Worm (Caenorhabditis elegans) whole organism, L3 larva: ENCODE data around the gene cest-31.

Experiments
- R02D3.7 ChIP-seq: fragments of 150-350 bp; optimal IDR thresholded peaks from 2 replicates; lab custom pipeline; 2014; ENCODE audit warnings: missing biosample characterization, missing genetic modification characterization
- ZK546.5 ChIP-seq: sonication (generic microtip); optimal IDR thresholded peaks from 2 replicates; lab custom pipeline; 2017; ENCODE audit warnings: missing biosample characterization, missing genetic modification characterization
- aly-2 ChIP-seq: fragments of 150-350 bp; optimal IDR thresholded peaks from 2 replicates; lab custom pipeline; 2014; ENCODE audit warnings: missing biosample characterization, missing genetic modification characterization
- ama-1 ChIP-seq: fragments of 150-350 bp; optimal IDR thresholded peaks from 2 replicates; lab custom pipeline; 2018
- ceh-16 ChIP-seq: sonication (generic microtip); optimal IDR thresholded peaks from 2 replicates; lab custom pipeline; 2017; ENCODE audit warnings: missing biosample characterization, missing genetic modification characterization
- ceh-82 ChIP-seq: fragments of 150-350 bp; optimal IDR thresholded peaks from 2 replicates; lab custom pipeline; 2014; ENCODE audit warnings: missing biosample characterization, missing genetic modification characterization
- ceh-9 ChIP-seq: sonication (generic microtip); optimal IDR thresholded peaks from 2 replicates; lab custom pipeline; 2018; ENCODE audit warnings: missing biosample characterization, missing genetic modification characterization
- egl-27 ChIP-seq: sonication (generic microtip); optimal IDR thresholded peaks from 4 replicates; lab custom pipeline; 2017; ENCODE audit warnings: missing biosample characterization, missing genetic modification reagents, missing genetic modification characterization
- elt-1 ChIP-seq: fragments of 150-350 bp; optimal IDR thresholded peaks from 2 replicates; lab custom pipeline; 2014; ENCODE audit warnings: missing biosample characterization, missing genetic modification characterization
- elt-2 ChIP-seq: sonication (generic microtip); optimal IDR thresholded peaks from 2 replicates; lab custom pipeline; 2016; ENCODE audit warnings: missing genetic modification reagents, mild to moderate bottlenecking, missing genetic modification characterization, missing compliant biosample characterization
- elt-3 ChIP-seq, 3 experiments: fragments of 150-350 bp in 1 of 3; sonication (generic microtip) in 2 of 3; optimal IDR thresholded peaks; 2 replicates in 2 of 3; 4 replicates in 1 of 3; lab custom pipeline; 2014 to 2017; ENCODE audit warnings: missing biosample characterization in 3 of 3, missing genetic modification characterization in 3 of 3
- fkh-10 ChIP-seq: sonication (generic microtip); optimal IDR thresholded peaks from 2 replicates; lab custom pipeline; 2017; ENCODE audit warnings: missing biosample characterization, missing genetic modification reagents, missing genetic modification characterization
- fos-1 ChIP-seq: fragments of 150-350 bp; optimal IDR thresholded peaks from 2 replicates; lab custom pipeline; 2014; ENCODE audit warnings: missing biosample characterization, missing genetic modification characterization
- hmg-11 ChIP-seq: sonication (generic microtip); optimal IDR thresholded peaks from 2 replicates; lab custom pipeline; 2016; ENCODE audit warnings: missing genetic modification characterization, missing compliant biosample characterization
- mml-1 ChIP-seq: fragments of 150-350 bp; sonication (generic microtip); optimal IDR thresholded peaks from 3 replicates; lab custom pipeline; 2014; ENCODE audit warnings: missing biosample characterization, missing genetic modification characterization
- nfya-1 ChIP-seq: sonication (generic microtip); optimal IDR thresholded peaks from 2 replicates; lab custom pipeline; 2017; ENCODE audit warnings: missing genetic modification characterization, mild to moderate bottlenecking, missing compliant biosample characterization, antibody characterized with exemption, moderate library complexity; ENCODE audit not compliant: insufficient read depth
- nhr-12 ChIP-seq: fragments of 150-350 bp; optimal IDR thresholded peaks from 2 replicates; lab custom pipeline; 2014; ENCODE audit warnings: missing biosample characterization, missing genetic modification characterization
- nhr-23 ChIP-seq: fragments of 150-350 bp; optimal IDR thresholded peaks from 2 replicates; lab custom pipeline; 2014; ENCODE audit warnings: missing biosample characterization, missing genetic modification reagents, missing genetic modification characterization
- nhr-25 ChIP-seq: sonication (generic microtip); optimal IDR thresholded peaks from 2 replicates; lab custom pipeline; 2017; ENCODE audit warnings: missing biosample characterization, missing genetic modification characterization
- nhr-28 ChIP-seq: fragments of 150-350 bp; optimal IDR thresholded peaks from 2 replicates; lab custom pipeline; 2014; ENCODE audit warnings: missing biosample characterization, missing genetic modification characterization
- nhr-43 ChIP-seq: sonication (generic microtip); optimal IDR thresholded peaks from 2 replicates; lab custom pipeline; 2016; ENCODE audit warnings: mild to moderate bottlenecking, missing genetic modification characterization, missing compliant biosample characterization; ENCODE audit not compliant: poor library complexity, severe bottlenecking
- nhr-67 ChIP-seq: fragments of 150-350 bp; optimal IDR thresholded peaks from 2 replicates; lab custom pipeline; 2014; ENCODE audit warnings: missing biosample characterization, missing genetic modification characterization
- nhr-77 ChIP-seq: fragments of 150-350 bp; optimal IDR thresholded peaks from 2 replicates; lab custom pipeline; 2014; ENCODE audit warnings: missing biosample characterization, missing genetic modification characterization
- pha-4 ChIP-seq: fragments of 150-350 bp; optimal IDR thresholded peaks from 2 replicates; lab custom pipeline; 2014; ENCODE audit warnings: missing biosample characterization, missing genetic modification reagents, missing genetic modification characterization
- pqm-1 ChIP-seq: fragments of 150-350 bp; optimal IDR thresholded peaks from 2 replicates; lab custom pipeline; 2017; ENCODE audit warnings: missing biosample characterization, missing genetic modification characterization, inconsistent platforms
- sea-2 ChIP-seq: fragments of 150-350 bp; sonication (generic microtip); optimal IDR thresholded peaks from 4 replicates; lab custom pipeline; 2014; ENCODE audit warnings: missing biosample characterization, missing genetic modification reagents, missing genetic modification characterization
- unc-62 ChIP-seq: fragments of 150-350 bp; sonication (generic microtip); optimal IDR thresholded peaks from 4 replicates; lab custom pipeline; 2014; ENCODE audit warnings: missing biosample characterization, missing genetic modification reagents, missing genetic modification characterization
- zag-1 ChIP-seq: fragments of 150-350 bp; optimal IDR thresholded peaks from 2 replicates; lab custom pipeline; 2014; ENCODE audit warnings: missing biosample characterization, missing genetic modification characterization
- ztf-11 ChIP-seq: fragments of 150-350 bp; optimal IDR thresholded peaks from 2 replicates; lab custom pipeline; 2014; ENCODE audit warnings: missing biosample characterization, missing genetic modification characterization

cest-31 gene

DNA sequence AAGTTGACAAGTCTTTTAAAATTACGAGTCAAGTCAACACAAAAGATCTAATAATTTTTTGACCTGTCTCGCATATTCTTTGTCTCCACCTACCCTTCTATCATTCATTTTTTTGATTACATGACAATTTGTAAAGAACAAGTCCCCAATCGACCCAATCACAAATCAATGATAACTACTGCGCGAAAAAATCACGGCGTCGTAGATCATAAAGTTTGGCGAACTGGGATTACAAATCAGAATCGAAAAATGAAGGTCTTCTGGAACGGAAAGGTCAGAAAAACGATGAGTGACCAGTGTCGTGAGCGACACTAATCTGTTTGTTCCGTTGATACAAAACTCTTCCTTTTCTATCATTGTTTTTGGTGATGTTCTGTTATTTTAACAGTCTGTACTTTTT is 16.0 kb downstream of the cest-31 start:
- peak; percentile 62 for TF ChIP-seq nhr-25 (tag; lab: Kevin White, UChicago)
- no peak for TF ChIP-seq ztf-11 (tag; lab: Kevin White, UChicago)

DNA sequence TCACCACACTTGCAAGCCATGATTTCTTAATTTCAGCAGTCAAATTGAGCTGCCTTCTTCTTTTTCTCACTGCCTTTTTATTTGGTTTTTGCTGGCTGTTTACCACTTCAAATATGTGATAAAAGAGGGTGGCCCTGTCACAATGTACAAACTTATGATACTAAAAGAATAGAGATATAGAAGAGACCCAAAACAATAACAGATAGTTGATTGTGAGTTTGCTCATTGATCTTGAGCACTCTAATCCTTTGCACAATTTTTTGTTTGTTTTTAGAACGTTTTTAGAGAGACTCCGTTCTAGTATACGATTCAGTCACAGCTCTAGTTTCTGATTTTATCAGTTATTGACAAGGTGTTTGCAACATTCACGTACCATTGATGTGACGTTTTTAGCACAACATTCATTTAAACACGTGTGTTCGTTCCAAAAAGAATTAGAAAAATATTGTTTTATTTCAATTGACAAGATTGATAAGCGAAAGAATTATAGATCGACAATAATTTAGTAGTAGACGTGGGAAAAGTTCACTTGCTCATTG is 17.8 kb downstream of the cest-31 start, which contains the start of gene mtl-1:
mtl-1 (minus strand) TSS at position 51 of the 539 bp plus-strand sequence.
- TF ChIP-seq elt-2 (tag; lab: Kevin White, UChicago), result peak; percentile 53
- TF ChIP-seq ceh-16 (tag; lab: Kevin White, UChicago), result no peak
- peak; percentile 37 for TF ChIP-seq pha-4 (tag; lab: Kevin White, UChicago)
- TF ChIP-seq pqm-1 (tag; lab: Kevin White, UChicago), result peak; percentile 84
- TF ChIP-seq ama-1 (lab: Kevin White, UChicago), result peak; percentile 8
- no peak for TF ChIP-seq unc-62 (GFP tag; lab: Kevin White, UChicago)

DNA sequence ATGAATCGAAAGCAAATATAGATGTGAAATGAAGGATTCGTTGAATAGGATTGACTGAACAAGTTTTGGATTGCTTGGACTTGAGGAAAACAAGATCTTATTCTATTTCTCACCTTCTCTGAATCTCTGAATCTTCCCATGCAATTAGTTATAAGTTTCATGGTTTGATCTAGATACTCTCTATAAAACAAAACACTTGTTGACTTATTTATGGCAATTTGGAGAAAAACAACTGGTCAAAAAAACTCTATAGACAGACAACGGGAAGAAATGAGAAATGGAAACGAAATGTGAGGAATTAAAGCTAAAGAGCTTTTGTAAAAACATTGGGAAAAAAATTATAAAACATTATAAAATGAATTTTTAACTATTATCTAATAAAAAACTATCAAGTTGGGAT is 20.6 kb downstream of the cest-31 start, which contains the start of gene W02F12.8:
W02F12.8 (minus strand) TSS at position 101 of the 400 bp plus-strand sequence.
- TF ChIP-seq R02D3.7 (no peak), fos-1 (no peak), sea-2 (no peak), fkh-10 (GFP tag; lab: Kevin White, UChicago) (no peak), pha-4 (tag; lab: Kevin White, UChicago) (no peak), ceh-82 (tag; lab: Kevin White, UChicago) (no peak), egl-27 (tag; lab: Kevin White, UChicago) (no peak), zag-1 (no peak), mml-1 (tag; lab: Kevin White, UChicago) (no peak), aly-2 (tag; lab: Kevin White, UChicago) (no peak), nhr-23 (tag; lab: Kevin White, UChicago) (no peak), elt-2 (tag; lab: Kevin White, UChicago) (no peak), nhr-77 (tag; lab: Kevin White, UChicago) (no peak), nfya-1 (tag; lab: Kevin White, UChicago) (no peak), nhr-28 (tag; lab: Kevin White, UChicago) (no peak), nhr-12 (tag; lab: Kevin White, UChicago) (no peak), nhr-67 (tag; lab: Kevin White, UChicago) (no peak)

DNA sequence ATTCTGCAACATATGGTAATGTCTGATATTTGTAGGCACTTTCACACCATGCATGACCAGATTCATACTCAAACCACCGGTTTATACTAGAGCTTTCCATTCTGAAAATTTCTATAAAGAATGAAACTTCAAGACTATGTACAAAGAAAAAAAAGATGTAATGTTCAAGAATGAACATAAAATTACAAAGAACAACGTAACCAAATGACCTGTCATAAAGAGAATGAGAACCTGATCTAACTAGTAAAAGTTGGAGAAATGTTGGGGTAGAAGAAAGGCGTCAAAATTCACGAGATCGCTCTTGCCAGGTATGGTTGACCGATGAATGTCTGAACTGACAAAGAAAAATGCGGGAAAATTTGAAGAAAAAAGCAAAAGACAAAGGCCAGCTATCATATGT is 23.5 kb downstream of the cest-31 start, which contains the start of gene W02F12.2:
W02F12.2 (minus strand) TSS at position 101 of the 400 bp plus-strand sequence.
- TF ChIP-seq nhr-77 (tag; lab: Kevin White, UChicago), result no peak

DNA sequence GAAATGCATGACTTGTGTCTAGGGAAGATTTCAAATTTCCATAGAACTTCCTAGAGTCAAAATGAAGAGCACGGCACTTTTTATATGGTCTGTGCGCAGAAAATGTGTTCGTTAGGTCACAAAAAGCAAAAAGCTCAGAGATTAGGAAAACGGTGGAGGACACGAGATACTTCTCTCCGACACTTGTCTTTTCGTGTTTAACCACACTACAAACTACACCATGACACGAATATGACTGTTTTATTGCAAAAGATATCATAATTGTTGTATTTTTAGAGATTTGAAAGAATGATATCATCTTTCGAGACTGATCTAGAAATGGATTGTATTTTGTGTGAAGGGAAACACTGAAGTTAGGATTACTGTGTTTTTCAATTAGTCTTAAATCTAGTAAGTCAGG is 25.0 kb downstream of the cest-31 start:
- TF ChIP-seq nhr-43 (tag; lab: Kevin White, UChicago) (peak; percentile 31), aly-2 (tag; lab: Kevin White, UChicago) (no peak), nhr-25 (tag; lab: Kevin White, UChicago) (peak; percentile 1), fos-1 (no peak)

DNA sequence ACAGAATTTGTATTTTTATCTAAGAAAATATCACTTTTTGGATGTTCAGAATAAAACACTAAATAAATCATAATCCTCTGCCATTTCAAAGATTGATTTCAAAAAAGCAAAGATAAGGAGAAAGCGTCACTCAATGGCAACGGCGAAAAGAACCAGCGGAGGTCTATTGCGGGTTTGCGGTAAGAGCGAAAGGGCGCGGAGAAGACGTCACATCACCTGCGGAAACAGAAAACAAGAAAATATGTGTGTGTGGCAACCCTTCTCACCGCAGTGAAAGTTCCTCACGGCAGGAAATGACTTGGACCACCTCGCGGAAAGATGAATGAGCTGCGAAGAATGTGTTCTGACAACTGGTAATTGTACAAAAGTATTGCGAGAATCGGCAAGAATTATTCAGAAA is 25.8 kb downstream of the cest-31 start:
- TF ChIP-seq hmg-11 (tag; lab: Kevin White, UChicago) (no peak), fkh-10 (GFP tag; lab: Kevin White, UChicago) (no peak), ama-1 (lab: Kevin White, UChicago) (no peak), aly-2 (tag; lab: Kevin White, UChicago) (no peak), nhr-43 (tag; lab: Kevin White, UChicago) (no peak), ceh-82 (tag; lab: Kevin White, UChicago) (no peak), ZK546.5 (tag; lab: Kevin White, UChicago) (no peak), pha-4 (tag; lab: Kevin White, UChicago) (no peak), ceh-9 (tag; lab: Kevin White, UChicago) (no peak), nhr-77 (tag; lab: Kevin White, UChicago) (no peak), ztf-11 (tag; lab: Kevin White, UChicago) (no peak), nhr-28 (tag; lab: Kevin White, UChicago) (no peak), unc-62 (GFP tag; lab: Kevin White, UChicago) (no peak), elt-1 (tag; lab: Kevin White, UChicago) (no peak), egl-27 (tag; lab: Kevin White, UChicago) (no peak), elt-3 (tag; optimal IDR thresholded peaks at IDR 0.05; lab: Kevin White, UChicago) (no peak), ceh-16 (tag; lab: Kevin White, UChicago) (no peak), elt-2 (tag; lab: Kevin White, UChicago) (no peak), fos-1 (no peak), nhr-25 (tag; lab: Kevin White, UChicago) (no peak)
